Fruit fly (Drosophila melanogaster): ENCODE data around the gene CG34162.

DNA sequence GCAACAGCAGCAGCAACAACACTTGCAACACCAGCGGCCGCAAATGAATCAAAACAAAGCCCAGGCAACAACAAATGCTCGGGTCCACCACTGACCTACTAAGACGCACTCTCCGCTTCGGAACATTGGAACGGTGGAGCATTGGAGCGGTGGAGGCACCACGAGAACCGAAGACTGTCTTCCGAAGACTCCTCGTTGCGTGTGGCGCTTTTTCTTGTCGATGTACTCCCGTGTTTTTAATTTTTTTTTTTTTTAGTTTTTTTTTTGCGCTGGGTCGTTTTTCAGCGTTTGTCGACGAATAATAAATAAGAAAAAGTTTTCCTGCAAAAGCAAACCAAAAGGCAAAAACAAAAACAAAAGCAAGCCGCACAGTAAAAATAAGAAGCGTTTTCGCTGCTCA lies 31.0 kb upstream of the CG34162 start:
- no peak for TF ChIP-seq EcR (GFP tag; optimal IDR thresholded peaks at IDR 0.05)
- TF ChIP-seq fd96Ca (GFP tag; IDR thresholded peaks at IDR 0.05), result peak; percentile 59; the same call in 2 of the 3 replicates
- TF ChIP-seq Snoo (tag; optimal IDR thresholded peaks at IDR 0.05), result no peak
- TF ChIP-seq CG17806 (tag; optimal IDR thresholded peaks at IDR 0.05), result no peak
- no peak for TF ChIP-seq CG9948 (tag; optimal IDR thresholded peaks at IDR 0.05)
- no peak for TF ChIP-seq CG34367 (tag; optimal IDR thresholded peaks at IDR 0.05)
- peak; percentile 1 for TF ChIP-seq CG13204 (GFP tag; optimal IDR thresholded peaks at IDR 0.05)

Measured in whole organism, pupa.